Fruit fly (Drosophila melanogaster) whole organism, adult: ENCODE measurements around the gene CG31076.

Experiments used
- CG11617 ChIP-seq: fragments of 200-800 bp; sonication (Bioruptor generic); optimal IDR thresholded peaks from 2 replicates; lab custom pipeline; 2017; ENCODE audit warnings: mild to moderate bottlenecking, missing biosample characterization, missing genetic modification reagents, missing genetic modification characterization
- CG12768 ChIP-seq: fragments of 200-800 bp; sonication (Bioruptor generic); optimal IDR thresholded peaks from 2 replicates; lab custom pipeline; 2017; ENCODE audit warnings: missing biosample characterization, missing genetic modification characterization, mild to moderate bottlenecking, moderate library complexity, missing genetic modification reagents
- CG14711 ChIP-seq: fragments of 200-800 bp; sonication (Bioruptor generic); optimal IDR thresholded peaks from 2 replicates; lab custom pipeline; 2018; ENCODE audit warnings: missing biosample characterization, mild to moderate bottlenecking, missing genetic modification characterization, moderate library complexity
- CG1620 ChIP-seq: fragments of 200-800 bp; sonication (Bioruptor generic); optimal IDR thresholded peaks from 2 replicates; lab custom pipeline; 2016; ENCODE audit warnings: missing biosample characterization, missing genetic modification characterization
- CG33017 ChIP-seq: fragments of 200-800 bp; sonication (Bioruptor generic); optimal IDR thresholded peaks from 2 replicates; lab custom pipeline; 2018; ENCODE audit warnings: missing biosample characterization, mild to moderate bottlenecking, missing genetic modification characterization, moderate library complexity
- CG7045 ChIP-seq: fragments of 200-800 bp; sonication (Bioruptor generic); optimal IDR thresholded peaks from 2 replicates; lab custom pipeline; 2017; ENCODE audit warnings: missing biosample characterization, mild to moderate bottlenecking, missing genetic modification characterization
- Clk ChIP-seq: fragments of 200-800 bp; sonication (Bioruptor generic); optimal IDR thresholded peaks from 2 replicates; lab custom pipeline; 2017; ENCODE audit warnings: missing biosample characterization, missing genetic modification characterization
- Crg-1 ChIP-seq: fragments of 200-800 bp; sonication (Bioruptor generic); optimal IDR thresholded peaks from 2 replicates; lab custom pipeline; 2016; ENCODE audit warnings: missing biosample characterization, missing genetic modification characterization
- Hr96 ChIP-seq: fragments of 200-800 bp; sonication (Bioruptor generic); optimal IDR thresholded peaks from 2 replicates; lab custom pipeline; 2016; ENCODE audit warnings: missing biosample characterization, missing genetic modification characterization
- bab1 ChIP-seq: fragments of 200-800 bp; sonication (Bioruptor generic); optimal IDR thresholded peaks from 3 replicates; lab custom pipeline; 2019; ENCODE audit warnings: missing biosample characterization, mild to moderate bottlenecking, missing genetic modification characterization, moderate library complexity
- cic ChIP-seq: fragments of 200-800 bp; sonication (Bioruptor generic); optimal IDR thresholded peaks from 2 replicates; lab custom pipeline; 2017; ENCODE audit warnings: missing biosample characterization, mild to moderate bottlenecking, missing genetic modification characterization, moderate library complexity
- kay ChIP-seq: fragments of 200-800 bp; sonication (Bioruptor generic); peaks from one replicate; lab custom pipeline; 2016; ENCODE audit warnings: missing biosample characterization, missing genetic modification characterization, borderline replicate concordance
- pad ChIP-seq: fragments of 200-800 bp; sonication (Bioruptor generic); optimal IDR thresholded peaks from 3 replicates; lab custom pipeline; 2017; ENCODE audit warnings: missing biosample characterization, missing genetic modification characterization, mild to moderate bottlenecking, moderate library complexity, missing genetic modification reagents
- tj ChIP-seq: fragments of 200-800 bp; sonication (Bioruptor generic); optimal IDR thresholded peaks from 3 replicates; lab custom pipeline; 2017; ENCODE audit warnings: missing biosample characterization, mild to moderate bottlenecking, missing genetic modification characterization, moderate library complexity

- no peak for TF ChIP-seq kay
- TF ChIP-seq CG11617 = no peak
- no peak for TF ChIP-seq cic
- no peak for TF ChIP-seq Clk
- no peak for TF ChIP-seq CG7045
- TF ChIP-seq tj (GFP tag; lab: Kevin White, UChicago) = no peak
- no peak for TF ChIP-seq Hr96
- no peak for TF ChIP-seq CG33017 (tag; lab: Kevin White, UChicago)
- TF ChIP-seq CG12768 (GFP tag; lab: Kevin White, UChicago) = no peak
- TF ChIP-seq CG1620 (GFP tag; lab: Kevin White, UChicago) = no peak
- no peak for TF ChIP-seq Crg-1 (GFP tag; lab: Kevin White, UChicago)
- TF ChIP-seq CG14711 (tag; lab: Kevin White, UChicago) = no peak
- no peak for TF ChIP-seq bab1 (GFP tag; lab: Kevin White, UChicago)
- no peak for TF ChIP-seq pad
These were observed 44.3 kb upstream of the CG31076 start for dm6 chr3R:27033935-27034334.
